Worm (Caenorhabditis elegans) whole organism, mixed stage, embryonic: ENCODE results near the gene R07B1.13.

ENCODE experiments used
- lsy-2 ChIP-seq: fragments of 150-350 bp; optimal IDR thresholded peaks from 2 replicates; lab custom pipeline; 2014; ENCODE audit warnings: missing biosample characterization, missing genetic modification characterization
- mab-5 ChIP-seq: fragments of 150-350 bp; optimal IDR thresholded peaks from 2 replicates; lab custom pipeline; 2014; ENCODE audit warnings: missing biosample characterization, missing genetic modification characterization
- nhr-12 ChIP-seq: fragments of 150-350 bp; optimal IDR thresholded peaks from 2 replicates; lab custom pipeline; 2014; ENCODE audit warnings: missing biosample characterization, missing genetic modification characterization
- nhr-28 ChIP-seq: fragments of 150-350 bp; optimal IDR thresholded peaks from 2 replicates; lab custom pipeline; 2014; ENCODE audit warnings: missing biosample characterization, missing genetic modification characterization
- nhr-76 ChIP-seq: sonication (generic microtip); optimal IDR thresholded peaks from 2 replicates; lab custom pipeline; 2017; ENCODE audit warnings: missing biosample characterization, missing genetic modification characterization
- unc-62 ChIP-seq: fragments of 150-350 bp; optimal IDR thresholded peaks from 2 replicates; lab custom pipeline; 2014; ENCODE audit warnings: missing biosample characterization, missing genetic modification reagents, missing genetic modification characterization

- TF ChIP-seq nhr-28 (no peak), mab-5 (no peak), unc-62 (GFP tag; lab: Kevin White, UChicago) (peak; percentile 37), nhr-76 (tag; lab: Kevin White, UChicago) (no peak), nhr-12 (tag; lab: Kevin White, UChicago) (no peak), lsy-2 (tag; lab: Kevin White, UChicago) (no peak)
Measured at ce11 chrX:9899426-9900131, 30.0 kb downstream of the R07B1.13 start, which contains the start of gene phf-34.
